Fruit fly (Drosophila melanogaster) whole organism, pupa: ENCODE results near the gene CG6607.

Experiments used
- CG10348 ChIP-seq: fragments of 200-800 bp; sonication (Bioruptor generic); IDR thresholded peaks from 2 replicates; pipeline ENCODE4 v1.3.6; 2022; ENCODE audit warnings: missing biosample characterization, missing genetic modification characterization
- CG12605 ChIP-seq: fragments of 200-800 bp; sonication (Bioruptor generic); IDR thresholded peaks from 2 replicates; pipeline ENCODE4 v1.3.6; 2022; ENCODE audit warnings: missing biosample characterization, missing genetic modification characterization
- CG13204 ChIP-seq: fragments of 200-800 bp; sonication (Bioruptor generic); optimal IDR thresholded peaks from 2 replicates; lab custom pipeline; 2018; ENCODE audit warnings: missing biosample characterization, mild to moderate bottlenecking, missing genetic modification characterization, moderate library complexity
- CG14655 ChIP-seq: fragments of 200-800 bp; sonication (Bioruptor generic); optimal IDR thresholded peaks from 3 replicates; lab custom pipeline; 2017; ENCODE audit warnings: mild to moderate bottlenecking, missing biosample characterization, missing genetic modification reagents, missing genetic modification characterization
- CG15710 ChIP-seq: fragments of 200-800 bp; sonication (Bioruptor generic); optimal IDR thresholded peaks from 2 replicates; lab custom pipeline; 2018; ENCODE audit warnings: missing biosample characterization, mild to moderate bottlenecking, missing genetic modification characterization, moderate library complexity
- CG17806 ChIP-seq: fragments of 200-800 bp; sonication (Bioruptor generic); optimal IDR thresholded peaks from 2 replicates; lab custom pipeline; 2018; ENCODE audit warnings: missing biosample characterization, mild to moderate bottlenecking, missing genetic modification characterization, moderate library complexity
- CG32121 ChIP-seq: fragments of 200-800 bp; sonication (Bioruptor generic); IDR thresholded peaks from 2 replicates; pipeline ENCODE4 v1.3.6; 2022; ENCODE audit warnings: missing biosample characterization, missing genetic modification characterization
- CG34367 ChIP-seq: fragments of 200-800 bp; sonication (Bioruptor generic); optimal IDR thresholded peaks from 2 replicates; lab custom pipeline; 2018; ENCODE audit warnings: missing biosample characterization, mild to moderate bottlenecking, missing genetic modification characterization
- CG4496 ChIP-seq: fragments of 200-800 bp; sonication (Bioruptor generic); IDR thresholded peaks from 3 replicates; pipeline ENCODE4 v1.3.6; 2022; ENCODE audit warnings: missing biosample characterization, missing genetic modification characterization
- CG8159 ChIP-seq: fragments of 200-800 bp; sonication (Bioruptor generic); optimal IDR thresholded peaks from 3 replicates; lab custom pipeline; 2018; ENCODE audit warnings: missing biosample characterization, mild to moderate bottlenecking, missing genetic modification characterization, moderate library complexity
- CG8301 ChIP-seq: fragments of 200-800 bp; sonication (Bioruptor generic); optimal IDR thresholded peaks from 2 replicates; lab custom pipeline; 2018; ENCODE audit warnings: missing biosample characterization, mild to moderate bottlenecking, missing genetic modification characterization
- CG9948 ChIP-seq: fragments of 200-800 bp; sonication (Bioruptor generic); optimal IDR thresholded peaks from 2 replicates; lab custom pipeline; 2018; ENCODE audit warnings: missing biosample characterization, mild to moderate bottlenecking, missing genetic modification characterization, moderate library complexity
- D1 ChIP-seq: fragments of 200-800 bp; sonication (Bioruptor generic); optimal IDR thresholded peaks from 2 replicates; lab custom pipeline; 2018; ENCODE audit warnings: missing biosample characterization, mild to moderate bottlenecking, missing genetic modification characterization, moderate library complexity
- EcR ChIP-seq: fragments of 200-800 bp; sonication (Bioruptor generic); optimal IDR thresholded peaks from 3 replicates; lab custom pipeline; 2019; ENCODE audit warnings: missing biosample characterization, missing genetic modification characterization, mild to moderate bottlenecking, moderate library complexity, missing genetic modification reagents
- Ets98B ChIP-seq: fragments of 200-800 bp; sonication (Bioruptor generic); IDR thresholded peaks from 2 replicates; pipeline ENCODE4 v1.3.6; 2022; ENCODE audit warnings: missing biosample characterization, missing genetic modification characterization
- Pif1A ChIP-seq: fragments of 200-800 bp; sonication (Bioruptor generic); optimal IDR thresholded peaks from 3 replicates; lab custom pipeline; 2016; ENCODE audit warnings: missing biosample characterization, missing genetic modification characterization
- Pif1B ChIP-seq: fragments of 200-800 bp; sonication (Bioruptor generic); optimal IDR thresholded peaks from 3 replicates; lab custom pipeline; 2016; ENCODE audit warnings: missing biosample characterization, missing genetic modification characterization
- Snoo ChIP-seq: fragments of 200-800 bp; sonication (Bioruptor generic); optimal IDR thresholded peaks from 3 replicates; lab custom pipeline; 2017; ENCODE audit warnings: missing biosample characterization, mild to moderate bottlenecking, missing genetic modification characterization, inconsistent platforms
- fd96Ca ChIP-seq: fragments of 200-800 bp; sonication (Bioruptor generic); IDR thresholded peaks from 3 replicates; pipeline ENCODE4 v1.3.6; 2022; ENCODE audit warnings: missing biosample characterization, missing genetic modification characterization
- gl ChIP-seq: fragments of 200-800 bp; sonication (Bioruptor generic); optimal IDR thresholded peaks from 2 replicates; lab custom pipeline; 2018; ENCODE audit warnings: missing biosample characterization, mild to moderate bottlenecking, missing genetic modification characterization
- rn ChIP-seq: fragments of 200-800 bp; sonication (Bioruptor generic); IDR thresholded peaks from 2 replicates; pipeline ENCODE4 v1.3.6; 2022; ENCODE audit warnings: missing biosample characterization, missing genetic modification characterization

Gene CG6607

dm6 chr3R:24562323-24563025, 34.6 kb downstream of the CG6607 start:
- TF ChIP-seq CG17806 (no peak), D1 (tag; lab: Kevin White, UChicago) (no peak), Ets98B (no peak), CG13204 (GFP tag; lab: Kevin White, UChicago) (peak; percentile 16), CG14655 (GFP tag; lab: Kevin White, UChicago) (no peak), EcR (peak; percentile 95), fd96Ca (no peak), CG15710 (tag; lab: Kevin White, UChicago) (no peak), Snoo (tag; lab: Kevin White, UChicago) (no peak), rn (GFP tag; lab: Robert Waterston, UW) (no peak), CG8301 (tag; lab: Kevin White, UChicago) (no peak), CG4496 (no peak)

dm6 chr3R:24563039-24563825, 35.4 kb downstream of the CG6607 start:
- no peak for TF ChIP-seq CG10348 (GFP tag; lab: Robert Waterston, UW)
- TF ChIP-seq EcR, result peak; percentile 47
- TF ChIP-seq fd96Ca, result no peak
- TF ChIP-seq Pif1B (GFP tag; lab: Kevin White, UChicago), result no peak

DNA sequence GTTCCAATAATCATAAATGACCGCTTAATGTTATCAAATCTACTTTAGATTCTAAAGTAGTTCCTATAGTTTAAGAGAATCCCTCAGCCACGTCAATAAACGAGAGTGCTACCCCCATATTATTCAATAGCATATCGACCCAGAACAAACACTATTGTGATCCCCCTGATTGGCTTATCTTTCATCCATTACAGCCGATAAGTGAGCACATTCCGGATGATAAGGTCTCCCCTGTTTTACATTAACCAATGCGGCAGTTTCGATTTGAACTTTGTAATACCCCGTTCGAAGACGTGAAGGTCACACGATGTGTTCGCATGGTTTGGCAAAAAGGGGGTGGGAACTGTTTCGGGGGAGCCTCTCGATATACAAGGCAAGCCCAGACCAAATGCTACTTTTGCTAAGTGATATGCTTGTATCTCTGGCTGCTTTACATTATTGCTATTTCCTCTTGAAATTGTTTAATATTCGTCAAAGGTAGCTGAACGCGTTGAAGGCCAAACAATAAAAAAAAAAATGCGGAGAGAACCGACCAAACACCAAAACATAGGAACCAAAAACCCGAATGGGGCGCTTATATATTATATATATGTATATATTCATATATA, 36.4 kb downstream of the CG6607 start:
- TF ChIP-seq CG10348 (GFP tag; lab: Robert Waterston, UW) (no peak), Pif1A (GFP tag; lab: Kevin White, UChicago) (no peak), CG32121 (GFP tag; lab: Robert Waterston, UW) (no peak), CG34367 (tag; lab: Kevin White, UChicago) (no peak), CG12605 (no peak), rn (GFP tag; lab: Robert Waterston, UW) (no peak), CG9948 (no peak), CG13204 (GFP tag; lab: Kevin White, UChicago) (no peak), CG4496 (no peak), CG17806 (no peak), Pif1B (GFP tag; lab: Kevin White, UChicago) (no peak), CG8301 (tag; lab: Kevin White, UChicago) (no peak), Ets98B (no peak), gl (tag; lab: Kevin White, UChicago) (no peak), CG8159 (tag; lab: Kevin White, UChicago) (no peak), fd96Ca (no peak), D1 (tag; lab: Kevin White, UChicago) (no peak)

dm6 chr3R:24564799-24565344, 37.0 kb downstream of the CG6607 start:
- TF ChIP-seq CG32121 (GFP tag; lab: Robert Waterston, UW) (no peak), rn (GFP tag; lab: Robert Waterston, UW) (no peak), CG13204 (GFP tag; lab: Kevin White, UChicago) (no peak), Pif1B (GFP tag; lab: Kevin White, UChicago) (no peak), Ets98B (no peak), CG8301 (tag; lab: Kevin White, UChicago) (no peak), D1 (tag; lab: Kevin White, UChicago) (no peak), EcR (no peak), CG15710 (tag; lab: Kevin White, UChicago) (no peak), CG12605 (no peak), Snoo (tag; lab: Kevin White, UChicago) (no peak), CG4496 (no peak), CG8159 (tag; lab: Kevin White, UChicago) (no peak), fd96Ca (no peak), Pif1A (GFP tag; lab: Kevin White, UChicago) (no peak), gl (tag; lab: Kevin White, UChicago) (no peak)

DNA sequence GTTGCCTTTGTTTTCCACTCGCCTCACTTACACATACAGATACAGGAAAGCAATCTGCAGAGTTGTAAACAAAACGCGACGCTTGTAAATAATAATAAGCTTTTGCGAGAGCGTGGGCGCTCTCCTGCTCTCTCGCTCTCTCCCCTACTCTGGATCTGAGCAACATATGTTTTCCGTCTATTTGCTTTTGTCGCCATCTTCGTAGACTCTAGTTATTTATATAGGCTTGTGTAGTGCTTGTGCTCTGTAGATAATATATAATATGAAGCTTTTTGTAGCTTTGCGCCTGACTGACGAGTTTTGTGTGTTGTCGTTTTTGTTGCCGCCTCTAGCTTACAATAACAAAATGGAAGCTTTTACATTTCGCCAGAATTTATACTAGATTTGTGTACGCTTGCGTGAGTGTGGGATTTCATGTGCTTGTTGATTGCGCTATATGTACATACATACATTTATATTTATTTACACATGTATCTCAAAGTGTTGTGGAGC, 37.9 kb downstream of the CG6607 start:
- TF ChIP-seq fd96Ca, result no peak
- peak; percentile 63 for TF ChIP-seq Pif1B (GFP tag; lab: Kevin White, UChicago)
- TF ChIP-seq EcR, result peak; percentile 75
- TF ChIP-seq CG12605, result peak; percentile 60
- TF ChIP-seq CG9948, result no peak
- no peak for TF ChIP-seq CG34367 (tag; lab: Kevin White, UChicago)
- TF ChIP-seq Ets98B, result peak; percentile 73
- TF ChIP-seq CG13204 (GFP tag; lab: Kevin White, UChicago), result peak; percentile 21
- TF ChIP-seq D1 (tag; lab: Kevin White, UChicago), result no peak
- TF ChIP-seq CG4496, result peak; percentile 60; the same call in 1 of the 3 replicates
- no peak for TF ChIP-seq CG10348 (GFP tag; lab: Robert Waterston, UW)
- TF ChIP-seq Pif1A (GFP tag; lab: Kevin White, UChicago), result peak; percentile 76
- no peak for TF ChIP-seq CG15710 (tag; lab: Kevin White, UChicago)
- TF ChIP-seq CG8301 (tag; lab: Kevin White, UChicago), result no peak
- TF ChIP-seq rn (GFP tag; lab: Robert Waterston, UW), result no peak
- TF ChIP-seq Snoo (tag; lab: Kevin White, UChicago), result no peak
- TF ChIP-seq CG32121 (GFP tag; lab: Robert Waterston, UW), result peak; percentile 57; the same call in 1 of the 2 replicates
- peak; percentile 6 for TF ChIP-seq CG14655 (GFP tag; lab: Kevin White, UChicago)
- no peak for TF ChIP-seq CG8159 (tag; lab: Kevin White, UChicago)
- no peak for TF ChIP-seq CG17806
- peak; percentile 35 for TF ChIP-seq gl (tag; lab: Kevin White, UChicago)
